Fruit fly (Drosophila melanogaster): Measurements from ENCODE around the gene Wwox.
A peak's percentile ranks its signal among the peaks of the same experiment; 100 is the strongest.

The Wwox gene

DNA sequence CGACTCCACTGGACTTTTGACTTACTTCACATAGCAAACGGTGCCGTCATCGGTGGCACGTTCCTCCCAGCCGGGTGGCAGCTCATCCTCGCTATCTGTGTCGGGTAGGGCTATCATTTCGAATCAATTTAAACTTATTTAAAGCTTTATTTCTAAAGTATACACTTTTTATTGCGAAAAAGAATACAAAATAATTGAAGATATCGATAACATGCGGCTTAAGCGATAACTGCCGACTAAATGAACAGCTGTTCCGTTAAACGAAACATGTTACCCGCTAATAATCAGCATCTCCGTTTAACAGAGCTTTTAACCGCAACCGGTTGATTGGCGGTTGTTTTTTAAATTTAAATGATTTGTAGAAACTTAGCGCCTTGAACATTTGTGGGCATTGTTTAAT lies at the start of gene Wwox:
Gene Wwox (minus strand): TSS at position 215 of the 400 bp plus-strand sequence.
- TF ChIP-seq CG17801 (GFP tag; optimal IDR thresholded peaks at IDR 0.05; ENCODE audit: partially characterized antibody), result no peak

DNA sequence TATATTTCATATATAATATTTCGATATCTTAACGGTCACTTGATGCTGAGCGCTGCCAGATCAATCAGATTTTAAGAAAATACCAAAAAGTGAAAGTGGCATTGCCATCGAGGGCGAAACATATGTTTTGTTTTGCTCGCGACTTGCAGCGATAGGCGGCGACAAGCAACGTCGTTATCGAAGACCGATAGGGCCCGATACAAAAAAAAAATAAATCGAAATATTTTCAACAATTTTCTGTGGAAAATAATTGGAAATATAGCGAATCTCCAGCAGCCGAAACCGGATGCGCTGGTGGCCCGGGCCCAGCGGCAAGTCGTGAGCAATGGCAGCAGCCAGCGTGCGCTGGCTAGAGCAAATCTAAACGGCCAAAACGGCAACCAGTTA lies 39.2 kb upstream of the Wwox start, which contains the start of gene Megf8:
Gene Megf8 (plus strand): TSS at position 190 of the 387 bp plus-strand sequence.
- TF ChIP-seq CG17801 (GFP tag; optimal IDR thresholded peaks at IDR 0.05; ENCODE audit: partially characterized antibody), result peak; percentile 7

DNA sequence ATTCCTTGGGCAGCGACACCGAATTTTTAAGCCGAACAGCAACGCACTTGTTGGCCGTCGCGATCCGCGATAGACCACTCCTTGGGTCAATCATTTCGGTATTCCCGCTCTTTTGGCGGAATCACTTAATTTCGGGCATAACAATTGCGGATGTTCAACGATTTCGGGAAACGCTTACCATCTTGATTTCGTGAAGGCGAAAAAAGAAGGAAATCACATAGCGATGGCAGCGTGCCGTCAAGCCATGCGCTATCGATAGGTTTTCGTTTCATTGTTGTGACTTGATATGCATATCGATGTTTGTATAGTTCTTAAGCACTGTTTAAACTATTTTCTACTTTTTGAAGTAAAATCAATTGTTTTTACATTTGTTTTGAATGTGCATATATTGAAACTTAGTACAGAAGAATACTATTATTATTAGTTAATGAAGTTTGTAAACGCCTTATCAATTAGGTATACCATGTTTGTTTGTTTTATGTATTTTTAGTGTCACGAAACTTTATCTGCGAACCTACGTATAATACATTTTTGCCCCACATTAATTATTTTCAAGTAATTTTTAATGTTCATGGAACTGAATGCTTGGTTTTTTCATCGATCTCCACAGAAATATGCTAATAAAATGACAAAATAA lies 38.7 kb upstream of the Wwox start, which contains the start of gene RpL36A:
Gene RpL36A (minus strand): TSS at position 265 of the 637 bp plus-strand sequence.
- peak; percentile 65 for TF ChIP-seq CG17801 (GFP tag; optimal IDR thresholded peaks at IDR 0.05; ENCODE audit: partially characterized antibody)

DNA sequence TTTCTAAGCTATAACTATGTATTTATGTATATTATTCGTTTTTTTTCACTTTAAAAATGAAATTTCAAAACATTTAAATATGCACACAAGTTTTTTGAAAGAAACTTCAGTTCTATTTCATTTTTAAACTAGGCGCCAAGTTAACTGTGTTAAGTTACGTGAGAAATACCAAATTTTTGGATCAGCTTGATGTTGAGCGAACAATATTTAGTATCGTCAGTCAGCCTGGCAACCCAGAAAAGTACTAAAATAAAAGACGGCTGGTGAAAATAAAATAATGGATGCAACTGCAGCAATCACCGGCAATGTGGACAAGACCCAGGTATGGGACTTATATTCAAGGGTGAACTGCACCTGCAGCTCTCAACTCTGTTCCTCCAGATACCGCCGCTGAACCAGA lies 36.8 kb upstream of the Wwox start, which contains the start of gene CCDC53:
Gene CCDC53 (plus strand): TSS at position 235 of the 400 bp plus-strand sequence.
- TF ChIP-seq CG17801 (GFP tag; optimal IDR thresholded peaks at IDR 0.05; ENCODE audit: partially characterized antibody), result no peak

DNA sequence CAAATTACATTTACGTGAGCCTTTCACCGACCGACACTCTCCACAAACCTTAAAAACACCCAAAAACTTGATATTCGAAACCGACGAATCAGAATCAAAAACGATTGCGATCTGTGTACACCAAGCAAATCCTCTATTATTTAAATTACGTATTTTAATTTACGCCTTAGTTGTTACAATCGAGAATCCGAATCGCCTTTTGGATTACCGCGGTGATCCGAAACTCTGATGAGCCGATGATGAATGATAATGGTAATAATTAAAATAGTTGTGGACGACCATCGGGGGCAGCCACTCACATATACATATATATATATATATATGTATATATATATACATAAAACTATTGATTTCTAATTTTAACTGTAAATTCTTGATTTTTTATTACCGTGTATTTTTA lies 35.6 kb upstream of the Wwox start, which contains the start of gene CG7367:
Gene CG7367 (minus strand): TSS at position 101 of the 400 bp plus-strand sequence.
- TF ChIP-seq CG17801 (GFP tag; optimal IDR thresholded peaks at IDR 0.05; ENCODE audit: partially characterized antibody), result no peak

DNA sequence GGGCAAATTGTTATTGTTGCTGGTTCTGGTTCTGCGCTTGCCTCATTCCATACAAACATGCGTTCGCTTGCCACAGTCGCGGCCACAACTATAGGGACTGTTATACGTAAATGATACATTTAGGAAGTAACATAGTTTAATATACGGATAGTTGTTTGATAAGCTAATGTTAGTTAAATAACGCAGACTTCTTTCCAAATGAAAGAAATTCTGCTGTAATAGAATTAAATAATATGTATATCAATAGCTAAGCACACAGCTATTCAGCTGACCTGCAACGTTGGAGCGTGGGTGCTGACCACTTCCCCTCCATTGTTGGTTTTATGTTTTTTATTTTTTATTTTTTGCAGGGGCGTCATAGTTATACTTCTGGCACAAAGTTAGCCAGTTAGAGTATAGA lies 30.6 kb upstream of the Wwox start:
- peak; percentile 26 for TF ChIP-seq CG17801 (GFP tag; optimal IDR thresholded peaks at IDR 0.05; ENCODE audit: partially characterized antibody)

DNA sequence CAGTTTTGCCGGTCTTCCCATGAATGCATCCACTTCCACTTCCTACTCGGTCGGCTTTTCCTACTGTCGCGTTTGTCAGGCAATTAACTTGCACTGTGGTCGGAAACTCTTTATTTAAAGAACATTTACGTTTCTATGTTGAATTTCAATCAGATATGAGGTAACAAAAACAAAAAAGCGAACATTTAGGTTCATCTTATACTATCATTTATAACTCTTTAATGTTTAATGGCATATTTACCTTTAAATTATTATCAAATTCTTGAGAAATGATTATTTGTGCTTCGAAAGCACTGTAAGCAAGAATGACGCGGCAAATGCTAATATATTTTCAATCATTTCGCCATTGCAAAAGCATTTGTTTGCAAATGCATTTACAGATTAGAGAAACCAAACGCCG lies 29.7 kb upstream of the Wwox start:
- no peak for TF ChIP-seq CG17801 (GFP tag; optimal IDR thresholded peaks at IDR 0.05; ENCODE audit: partially characterized antibody)

DNA sequence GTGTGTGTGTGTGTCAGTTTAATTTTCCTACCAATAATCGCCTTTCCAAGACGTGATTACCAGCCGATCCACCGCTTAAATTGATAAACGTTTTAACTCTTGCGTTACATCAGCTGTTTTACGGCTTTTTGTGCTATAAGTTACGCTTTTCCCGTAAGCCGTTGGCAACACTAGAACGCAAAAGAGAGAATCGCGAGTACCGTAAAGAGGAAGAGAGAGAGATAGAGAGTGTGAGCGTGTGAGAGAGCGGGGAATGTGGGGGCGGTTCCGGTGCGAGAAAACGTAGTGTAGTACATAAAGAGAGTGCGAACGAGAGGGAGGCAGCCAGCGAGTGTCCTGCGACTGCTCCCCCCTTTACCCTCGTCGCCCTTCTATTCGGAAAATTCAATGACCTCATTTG lies 27.5 kb upstream of the Wwox start:
- peak; percentile 42 for TF ChIP-seq CG17801 (GFP tag; optimal IDR thresholded peaks at IDR 0.05; ENCODE audit: partially characterized antibody)

DNA sequence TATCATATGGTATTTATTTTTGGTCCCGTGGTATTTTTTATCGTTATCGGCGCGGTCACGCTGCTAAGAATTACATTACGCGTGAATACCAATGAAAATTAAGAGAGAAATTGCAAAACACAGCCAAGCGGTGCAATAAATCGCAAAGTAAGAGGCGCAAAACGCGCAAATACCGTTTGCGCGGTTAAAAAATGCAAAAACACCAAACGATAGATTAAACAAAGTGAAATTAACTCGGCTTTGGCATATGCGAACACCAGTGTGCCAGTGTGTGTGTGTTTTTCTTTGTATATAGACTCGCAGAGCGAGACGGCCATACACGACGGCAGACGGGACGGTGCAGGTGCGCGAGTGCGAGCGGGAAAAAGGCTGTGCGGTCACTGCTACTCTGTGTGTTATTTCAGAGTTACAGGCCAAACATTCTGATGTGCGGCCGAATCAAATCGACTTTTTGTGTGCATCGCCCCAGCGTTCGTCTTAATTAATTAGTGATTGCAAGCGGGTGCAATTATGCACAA lies 26.7 kb upstream of the Wwox start, which contains the start of gene Cka:
Gene Cka (plus strand): TSS at position 29 of the 518 bp plus-strand sequence.
- no peak for TF ChIP-seq CG17801 (GFP tag; optimal IDR thresholded peaks at IDR 0.05; ENCODE audit: partially characterized antibody)

DNA sequence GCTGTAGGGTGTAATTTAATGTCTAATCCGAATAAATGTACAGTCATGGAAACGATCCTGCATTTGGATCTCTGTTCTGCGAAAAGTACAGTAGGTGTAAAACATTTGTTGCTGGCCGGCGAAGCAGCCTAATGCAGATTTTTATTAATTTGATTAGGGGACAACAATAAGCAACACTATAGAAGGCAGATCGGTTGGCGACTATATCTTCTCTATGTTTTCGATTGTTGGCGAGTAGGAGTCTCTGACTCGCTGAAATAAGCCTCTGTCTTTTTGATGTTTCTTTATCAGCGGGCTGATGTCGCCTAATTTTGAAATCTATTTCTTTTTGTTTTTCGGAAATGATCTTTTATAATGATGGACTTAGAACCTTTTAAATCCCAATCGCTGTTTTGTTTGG lies 26.0 kb upstream of the Wwox start:
- TF ChIP-seq CG17801 (GFP tag; optimal IDR thresholded peaks at IDR 0.05; ENCODE audit: partially characterized antibody), result no peak

DNA sequence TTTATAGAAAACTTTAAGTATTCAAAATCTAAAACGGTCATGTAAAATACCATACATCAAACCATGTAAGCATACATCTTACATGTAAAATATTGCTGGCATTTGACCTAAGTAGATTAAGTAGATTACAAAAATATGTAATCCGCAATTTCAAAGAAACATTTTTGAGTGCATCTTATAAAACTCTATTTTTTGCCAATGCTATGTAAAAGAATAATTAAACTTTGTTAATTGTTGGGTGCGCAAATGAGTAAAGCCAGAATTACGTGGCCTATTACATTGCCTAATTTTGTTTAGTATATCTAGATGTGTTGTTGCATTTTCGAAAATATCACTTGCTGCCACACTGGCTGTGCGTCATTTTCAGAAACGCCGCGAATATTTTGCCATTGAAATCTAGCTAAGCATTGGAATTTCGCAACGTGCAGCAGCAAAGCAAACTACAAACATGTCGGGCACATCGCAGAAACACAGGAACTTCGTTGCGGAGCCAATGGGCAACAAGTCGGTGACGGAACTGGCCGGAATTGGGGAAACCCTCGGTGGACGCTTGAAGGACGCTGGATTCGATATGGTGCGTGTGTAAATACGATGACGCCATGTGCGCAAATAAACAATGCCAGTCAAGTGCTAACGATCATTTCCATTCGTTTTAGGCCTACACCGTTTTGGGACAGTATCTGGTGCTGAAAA lies 25.2 kb upstream of the Wwox start, which contains the start of gene baf:
Gene baf (plus strand): TSS at position 303 of the 693 bp plus-strand sequence.
- no peak for TF ChIP-seq CG17801 (GFP tag; optimal IDR thresholded peaks at IDR 0.05; ENCODE audit: partially characterized antibody)

DNA sequence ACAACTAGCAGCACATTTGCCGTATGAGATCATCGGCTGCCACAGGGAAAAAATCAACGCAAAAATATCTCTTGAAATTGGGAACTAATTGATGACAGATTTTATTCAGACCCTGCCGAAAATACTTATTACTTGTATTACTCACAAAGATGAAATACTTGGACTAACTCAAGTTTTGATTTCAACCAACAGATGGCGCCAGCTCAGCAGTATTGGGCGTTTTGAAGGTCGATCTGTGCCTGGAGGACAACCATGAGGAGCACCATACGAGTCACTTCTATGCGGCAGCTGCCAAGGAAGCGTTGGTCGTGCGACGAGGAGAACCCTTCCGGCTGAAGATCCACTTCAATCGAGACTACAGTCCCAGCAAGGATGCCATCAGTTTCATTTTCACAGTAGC lies 20.2 kb upstream of the Wwox start:
- no peak for TF ChIP-seq CG17801 (GFP tag; optimal IDR thresholded peaks at IDR 0.05; ENCODE audit: partially characterized antibody)

DNA sequence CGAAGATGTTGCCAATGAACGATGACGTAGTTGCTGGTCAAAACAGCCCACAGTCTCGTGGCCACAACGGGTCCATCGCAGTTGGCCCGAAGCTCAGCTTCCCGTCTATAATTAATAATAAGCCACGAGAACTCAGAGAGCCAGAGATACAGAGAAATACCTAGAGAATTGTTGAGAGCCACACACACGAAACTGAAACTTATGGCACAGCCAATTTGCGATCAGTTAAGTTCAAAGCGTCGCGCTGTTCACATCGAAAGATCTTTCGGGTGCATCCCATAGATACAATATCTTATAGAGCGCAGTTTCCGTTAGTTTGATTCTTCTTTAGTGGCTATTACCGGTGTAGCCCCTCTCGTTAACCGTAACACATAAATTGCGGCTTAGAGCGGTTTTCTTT lies 8.5 kb upstream of the Wwox start:
- TF ChIP-seq CG17801 (GFP tag; optimal IDR thresholded peaks at IDR 0.05; ENCODE audit: partially characterized antibody), result no peak

DNA sequence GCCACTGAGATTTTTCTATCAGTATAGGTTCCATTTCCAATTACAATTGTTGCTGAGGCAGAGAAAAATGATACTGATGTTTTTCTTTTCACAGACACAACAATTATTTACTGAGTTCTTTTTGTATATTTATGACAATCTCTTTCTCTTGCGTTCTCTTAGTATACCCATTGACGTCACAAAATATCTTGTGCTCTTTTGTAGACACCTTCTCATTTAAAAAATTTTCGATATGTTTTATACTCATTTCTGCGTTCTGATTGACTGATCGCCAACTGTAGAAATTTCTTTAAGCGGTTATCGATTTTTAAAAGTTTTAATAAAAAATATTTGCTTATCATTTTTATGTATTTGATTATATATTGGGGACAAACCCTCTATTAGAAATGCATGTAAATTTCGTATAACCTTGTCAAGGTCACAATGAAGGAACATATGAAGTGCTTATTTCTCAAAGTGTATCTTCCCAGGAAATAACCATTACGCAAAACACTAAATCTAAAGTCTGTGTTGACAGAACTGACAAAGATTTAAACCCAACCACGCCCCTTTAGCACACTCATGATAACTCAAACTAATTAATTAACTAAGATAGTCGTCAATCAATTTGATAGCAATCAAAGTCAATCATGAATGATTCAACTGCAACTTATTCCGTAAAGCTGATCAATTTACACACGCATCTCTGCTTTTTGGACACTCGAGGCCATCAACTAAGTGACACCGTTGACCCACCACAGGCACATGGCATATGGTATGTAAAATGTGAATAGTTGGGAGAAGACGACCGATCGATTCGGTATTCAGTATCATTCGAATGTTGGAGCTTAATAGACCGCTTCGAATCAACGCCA lies 6.7 kb upstream of the Wwox start, which contains the start of the genes Glyat and Tg:
Gene Glyat (minus strand): TSS at position 51 of the 854 bp plus-strand sequence.
Gene Tg (plus strand): TSS at position 804 of the 854 bp plus-strand sequence.
- no peak for TF ChIP-seq CG17801 (GFP tag; optimal IDR thresholded peaks at IDR 0.05; ENCODE audit: partially characterized antibody)

Data from ovary, adult (tissue).